Fruit fly (Drosophila melanogaster) Kc167 (cell line): ENCODE measurements around the gene CG32086.
"Not testable (repeated sequence)": the region's sequence is repeated elsewhere in the genome, so short reads cannot be mapped to it uniquely, and the experiment has no call there.

ENCODE experiments used
- Myc ChIP-seq: fragments of >200 bp; optimal IDR thresholded peaks from 2 replicates; lab custom pipeline; 2017; ENCODE audit warnings: missing external identifiers
- Sin3A ChIP-seq: fragments of >200 bp; optimal IDR thresholded peaks from 2 replicates; lab custom pipeline; 2018; ENCODE audit warnings: missing external identifiers
- h ChIP-seq: fragments of >200 bp; optimal IDR thresholded peaks from 3 replicates; lab custom pipeline; 2018; ENCODE audit warnings: missing external identifiers
- insv ChIP-seq: fragments of >200 bp; optimal IDR thresholded peaks from 3 replicates; lab custom pipeline; 2018; ENCODE audit warnings: missing external identifiers
- psq ChIP-seq: fragments of >200 bp; optimal IDR thresholded peaks from 2 replicates; lab custom pipeline; 2017; ENCODE audit warnings: missing external identifiers
- ttk ChIP-seq: sonication (Bioruptor generic); optimal IDR thresholded peaks from 2 replicates; lab custom pipeline; 2017; ENCODE audit warnings: missing external identifiers

The CG32086 gene

dm6 chr3L:11609153-11609809 is 25.4 kb upstream of the CG32086 start, which contains the start of gene Duba:
Gene Duba (minus strand): TSS chr3L:11609465.
- TF ChIP-seq Sin3A (lab: Kevin White, UChicago) (no peak), h (lab: Kevin White, UChicago) (no peak)

dm6 chr3L:11604227-11604626 is 20.4 kb upstream of the CG32086 start:
- TF ChIP-seq ttk, result no peak

dm6 chr3L:11602040-11602439 is 18.2 kb upstream of the CG32086 start:
- TF ChIP-seq psq (lab: Kevin White, UChicago) (no peak), ttk (no peak), insv (lab: Kevin White, UChicago) (no peak), h (lab: Kevin White, UChicago) (no peak), Sin3A (lab: Kevin White, UChicago) (no peak), Myc (no peak)

DNA sequence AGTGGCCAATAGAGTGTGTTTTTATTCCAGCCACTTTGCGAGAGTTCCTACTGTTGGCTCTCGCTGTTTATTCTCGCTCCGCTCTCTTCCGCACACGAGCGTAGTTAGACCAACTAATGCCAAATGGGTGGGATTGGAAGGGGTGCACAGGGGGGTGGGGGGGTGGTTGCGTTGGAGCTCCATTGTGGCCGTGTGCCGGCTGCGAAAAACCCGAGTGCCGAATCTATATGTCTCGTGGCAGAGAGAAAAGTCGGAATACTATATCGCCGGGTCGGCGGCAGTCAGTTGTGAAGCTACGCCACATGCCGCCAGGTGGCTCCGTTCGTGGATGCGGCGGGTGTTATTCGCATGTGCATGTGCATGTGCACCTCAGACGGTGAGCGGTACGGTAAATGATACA is 17.3 kb upstream of the CG32086 start:
- TF ChIP-seq insv (lab: Kevin White, UChicago) (no peak), psq (lab: Kevin White, UChicago) (no peak), Myc (no peak), h (lab: Kevin White, UChicago) (no peak), ttk (no peak), Sin3A (lab: Kevin White, UChicago) (no peak)

- TF ChIP-seq h (lab: Kevin White, UChicago) (no peak), psq (lab: Kevin White, UChicago) (no peak), ttk (no peak), Sin3A (lab: Kevin White, UChicago) (no peak), insv (lab: Kevin White, UChicago) (no peak), Myc (no peak)
These were observed 16.1 kb upstream of the CG32086 start, which contains the start of the genes CG14137 and CG46394 for dm6 chr3L:11599965-11600420. Gene CG14137 (minus strand): TSS chr3L:11600065. Gene CG46394 (plus strand): TSS chr3L:11600370.

- no peak for TF ChIP-seq h (lab: Kevin White, UChicago)
- TF ChIP-seq Sin3A (lab: Kevin White, UChicago), result no peak
- no peak for TF ChIP-seq psq (lab: Kevin White, UChicago)
- no peak for TF ChIP-seq Myc
- TF ChIP-seq ttk, result no peak
- TF ChIP-seq insv (lab: Kevin White, UChicago), result no peak
These were observed 15.4 kb upstream of the CG32086 start for dm6 chr3L:11599255-11599654.

DNA sequence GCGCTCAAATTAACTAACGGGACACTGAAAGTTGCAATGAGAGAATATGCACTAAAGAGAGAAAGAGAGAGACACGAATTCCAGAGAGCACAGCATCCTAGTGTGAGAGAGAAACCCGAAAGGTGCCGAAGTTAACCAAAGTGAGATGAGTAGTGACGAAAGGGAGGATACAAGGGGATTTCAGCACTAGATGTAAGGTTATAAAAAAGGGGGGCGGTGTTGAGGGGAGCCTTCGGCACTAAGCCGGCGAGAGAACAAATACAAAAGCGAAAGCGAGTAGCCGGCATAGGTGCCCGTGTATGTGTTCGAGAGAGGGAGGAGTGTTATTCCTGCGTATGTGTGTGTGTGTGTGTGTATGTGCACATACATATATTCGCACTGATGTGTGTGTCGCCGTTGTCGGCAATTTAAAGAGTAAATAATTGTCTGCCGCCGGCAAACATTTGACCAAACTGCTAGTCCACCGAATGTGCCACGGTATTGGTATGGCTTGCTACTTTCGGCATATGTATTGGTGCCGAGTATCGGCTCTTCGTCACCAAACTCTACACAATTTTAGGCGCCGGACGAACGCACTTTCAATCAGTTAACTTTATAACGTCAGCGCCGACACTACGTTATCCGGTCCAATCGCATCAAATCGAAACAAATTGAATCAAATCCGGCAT is 12.9 kb upstream of the CG32086 start, which contains the start of gene CG7368:
Gene CG7368 (plus strand): TSS at position 618 of the 668 bp plus-strand sequence.
- no peak for TF ChIP-seq psq (lab: Kevin White, UChicago)
- TF ChIP-seq Sin3A (lab: Kevin White, UChicago), result no peak
- TF ChIP-seq Myc, result no peak
- TF ChIP-seq ttk, result no peak

DNA sequence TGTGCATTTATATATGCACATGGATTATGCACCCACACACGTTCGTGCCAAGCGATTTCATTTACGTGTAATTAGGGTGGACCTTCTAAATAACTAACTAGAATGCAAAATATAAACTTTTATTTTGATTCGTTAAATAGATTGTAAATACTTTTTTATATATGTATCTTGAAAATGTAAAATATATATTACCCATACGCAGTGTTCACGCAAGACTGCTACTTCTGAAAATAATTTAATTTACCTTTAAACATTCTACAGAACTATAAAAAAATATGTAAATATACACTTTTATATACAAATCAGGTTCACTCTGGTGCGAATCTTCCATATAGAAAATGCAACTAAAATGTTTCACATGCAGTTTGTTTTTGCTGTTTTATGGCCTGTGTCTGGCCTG is 9.9 kb upstream of the CG32086 start:
- TF ChIP-seq h (lab: Kevin White, UChicago) (no peak), Myc (no peak), psq (lab: Kevin White, UChicago) (no peak), insv (lab: Kevin White, UChicago) (no peak)

DNA sequence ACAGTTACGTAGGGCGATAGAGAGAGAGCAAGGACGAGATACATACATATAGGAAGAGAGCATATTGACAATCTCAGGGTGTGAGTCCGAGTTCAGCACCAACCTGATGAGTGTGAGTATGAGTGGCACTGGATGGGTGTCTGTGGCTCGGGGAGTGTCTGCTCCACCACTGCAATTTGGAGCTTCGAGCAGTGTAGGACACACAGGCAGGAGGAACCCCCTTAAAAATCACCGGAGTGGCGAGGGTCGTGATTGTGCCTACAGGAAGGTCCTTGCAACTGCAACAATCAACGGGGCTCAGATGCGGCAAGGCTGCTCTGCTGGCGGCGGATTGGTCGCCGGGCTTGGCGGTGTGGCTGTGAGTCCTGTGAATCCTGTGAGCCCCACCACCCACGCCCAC is 7.9 kb upstream of the CG32086 start:
- TF ChIP-seq Sin3A (lab: Kevin White, UChicago) (no peak), psq (lab: Kevin White, UChicago) (no peak), h (lab: Kevin White, UChicago) (no peak), insv (lab: Kevin White, UChicago) (no peak), Myc (no peak), ttk (no peak)

DNA sequence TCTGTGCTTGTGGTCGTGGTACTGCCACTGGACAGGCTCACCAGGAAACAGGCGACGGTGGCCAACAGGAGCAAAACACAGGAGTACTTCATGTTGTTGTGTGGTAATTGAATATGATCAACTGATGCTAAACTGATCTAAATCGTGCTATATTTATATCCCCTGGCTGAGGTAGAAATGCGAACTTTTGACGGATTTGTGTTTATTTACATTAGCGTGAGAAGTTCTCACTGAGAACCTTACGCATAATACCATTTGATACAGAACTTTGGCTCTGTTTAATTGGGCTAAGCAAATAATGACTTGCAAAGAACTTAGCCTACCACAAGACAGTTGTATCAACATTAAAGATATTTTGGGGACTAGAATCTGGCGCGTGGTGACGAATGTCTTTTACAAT is 7.3 kb upstream of the CG32086 start, which contains the start of gene CG33268:
Gene CG33268 (minus strand): TSS at position 101 of the 400 bp plus-strand sequence.
- TF ChIP-seq psq (lab: Kevin White, UChicago) (no peak), Myc (no peak), ttk (no peak), h (lab: Kevin White, UChicago) (no peak), Sin3A (lab: Kevin White, UChicago) (no peak), insv (lab: Kevin White, UChicago) (no peak)

DNA sequence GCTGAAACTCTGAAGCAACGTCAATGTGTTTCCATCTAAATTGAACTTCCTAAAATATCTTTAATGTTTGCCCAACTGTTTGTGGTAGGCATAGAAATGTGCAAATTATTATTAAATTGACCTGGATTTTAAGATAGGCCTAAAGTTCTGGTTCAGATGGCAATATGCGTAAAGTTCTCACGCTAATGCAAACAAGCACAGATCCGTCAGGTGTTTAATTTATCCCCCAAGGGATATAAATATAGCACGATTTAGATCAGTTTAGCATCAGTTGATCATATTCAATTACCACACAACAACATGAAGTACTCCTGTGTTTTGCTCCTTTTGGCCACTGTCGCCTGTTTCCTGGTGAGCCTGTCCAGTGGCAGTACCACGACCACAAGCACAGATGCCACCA is 5.5 kb upstream of the CG32086 start, which contains the start of gene CG7377:
Gene CG7377 (plus strand): TSS at position 301 of the 400 bp plus-strand sequence.
- TF ChIP-seq insv (lab: Kevin White, UChicago); ttk; h (lab: Kevin White, UChicago): not testable (repeated sequence)

DNA sequence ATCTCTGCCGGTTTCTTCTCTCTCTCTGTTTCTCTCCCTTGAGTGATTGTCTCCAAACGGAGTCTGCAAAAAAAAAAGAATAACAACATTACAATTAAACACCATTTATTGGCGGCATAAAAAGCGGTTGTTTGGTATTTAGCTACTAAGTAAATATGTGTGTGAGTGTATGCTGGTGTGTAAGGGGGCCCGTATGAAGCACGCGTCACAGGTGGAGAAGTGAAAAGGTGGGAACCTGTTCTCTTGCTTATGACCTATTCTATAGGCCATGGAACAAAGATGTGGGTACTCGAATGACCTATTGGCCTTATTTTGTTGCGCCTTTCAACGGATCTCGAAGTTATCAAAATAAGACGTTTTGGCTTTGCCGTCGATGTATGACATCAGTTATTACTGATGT is 4.7 kb upstream of the CG32086 start:
- no peak for TF ChIP-seq insv (lab: Kevin White, UChicago)
- TF ChIP-seq ttk, result no peak
- TF ChIP-seq h (lab: Kevin White, UChicago), result no peak
- TF ChIP-seq Myc, result no peak
- no peak for TF ChIP-seq Sin3A (lab: Kevin White, UChicago)
- no peak for TF ChIP-seq psq (lab: Kevin White, UChicago)
